Worm (Caenorhabditis elegans): ENCODE measurements around the gene B0198.3.

DNA sequence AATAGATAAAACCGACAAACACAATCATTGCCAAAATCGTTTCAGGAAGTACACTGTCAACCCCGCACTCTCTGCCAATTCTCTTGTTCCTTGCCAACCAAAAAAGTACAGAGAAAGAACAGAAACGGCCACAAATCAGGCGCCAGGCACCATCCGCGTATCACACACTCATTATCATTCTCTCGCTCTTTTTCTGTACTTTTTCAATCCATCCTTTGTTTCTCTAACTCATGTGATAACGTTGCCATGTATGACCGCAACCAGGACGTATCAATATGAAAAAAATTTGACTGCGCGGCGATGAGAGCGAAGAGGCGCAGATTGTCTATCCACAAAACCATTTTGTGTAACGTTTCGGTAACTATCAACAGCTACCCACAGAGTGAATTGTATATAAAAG lies 47.8 kb upstream of the B0198.3 start, which contains the start of gene col-181:
- TF ChIP-seq F23B12.7 (tag; optimal IDR thresholded peaks at IDR 0.05; ENCODE audit: insufficient read depth) (no peak), unc-130 (GFP tag; optimal IDR thresholded peaks at IDR 0.05) (no peak), sea-2 (GFP tag; IDR thresholded peaks at IDR 0.05) (no peak), ceh-79 (tag; optimal IDR thresholded peaks at IDR 0.05) (no peak), F49E8.2 (tag; optimal IDR thresholded peaks at IDR 0.05; ENCODE audit: insufficient read depth) (no peak), him-1 (tag; optimal IDR thresholded peaks at IDR 0.05) (no peak), nhr-179 (tag; optimal IDR thresholded peaks at IDR 0.05) (no peak), ets-4 (GFP tag; optimal IDR thresholded peaks at IDR 0.05) (no peak), ceh-58 (GFP tag; IDR thresholded peaks at IDR 0.05) (no peak), snpc-4 (GFP tag; optimal IDR thresholded peaks at IDR 0.05) (no peak), snpc-4 (tag; optimal IDR thresholded peaks at IDR 0.05) (no peak), mcd-1 (GFP tag; IDR thresholded peaks at IDR 0.05) (no peak), nfyb-1 (GFP tag; IDR thresholded peaks at IDR 0.05) (no peak), let-607 (tag; optimal IDR thresholded peaks at IDR 0.05) (no peak)
